Fruit fly (Drosophila melanogaster) whole organism, embryonic: ENCODE measurements around the gene bero.
A peak's percentile ranks its signal among the peaks of the same experiment; 100 is the strongest.

Source experiments
- CG10209 ChIP-seq: fragments of 200-800 bp; sonication (Bioruptor generic); optimal IDR thresholded peaks from 3 replicates; lab custom pipeline; 2017; ENCODE audit warnings: missing biosample characterization, mild to moderate bottlenecking, missing genetic modification characterization, missing genetic modification reagents
- CG11560 ChIP-seq: fragments of 200-800 bp; sonication (Bioruptor generic); IDR thresholded peaks from 3 replicates; pipeline ENCODE4 v1.3.6; 2022; ENCODE audit warnings: missing biosample characterization, missing genetic modification characterization
- CG12104 ChIP-seq: fragments of 200-800 bp; sonication (Bioruptor generic); optimal IDR thresholded peaks from 3 replicates; lab custom pipeline; 2016; ENCODE audit warnings: missing biosample characterization, missing genetic modification characterization
- CG12236 ChIP-seq: fragments of 200-800 bp; sonication (Bioruptor generic); optimal IDR thresholded peaks from 2 replicates; lab custom pipeline; 2016; ENCODE audit warnings: missing biosample characterization, missing genetic modification characterization
- CG14860 ChIP-seq: fragments of 200-800 bp; sonication (Bioruptor generic); IDR thresholded peaks from 3 replicates; pipeline ENCODE4 v1.3.6; 2022; ENCODE audit warnings: missing biosample characterization, missing genetic modification characterization; ENCODE audit not compliant: partially characterized antibody
- CG16779 ChIP-seq: fragments of 200-800 bp; sonication (Bioruptor generic); IDR thresholded peaks from 2 replicates; pipeline ENCODE4 v1.3.6; 2022; ENCODE audit warnings: missing biosample characterization, missing genetic modification characterization
- CG17568 ChIP-seq: fragments of 200-800 bp; sonication (Bioruptor generic); optimal IDR thresholded peaks from 2 replicates; lab custom pipeline; 2018; ENCODE audit warnings: missing biosample characterization, mild to moderate bottlenecking, missing genetic modification characterization, moderate library complexity
- CG17612 ChIP-seq: fragments of 200-800 bp; sonication (Bioruptor generic); IDR thresholded peaks from 2 replicates; pipeline ENCODE4 v1.3.6; 2022; ENCODE audit warnings: missing biosample characterization, missing genetic modification characterization
- CG18619 ChIP-seq: fragments of 200-800 bp; sonication (Bioruptor generic); optimal IDR thresholded peaks from 3 replicates; lab custom pipeline; 2017; ENCODE audit warnings: missing biosample characterization, mild to moderate bottlenecking, missing genetic modification characterization
- CG2116 ChIP-seq: fragments of 200-800 bp; sonication (Bioruptor generic); optimal IDR thresholded peaks from 3 replicates; lab custom pipeline; 2018; ENCODE audit warnings: missing biosample characterization, mild to moderate bottlenecking, missing genetic modification characterization
- CG2120 ChIP-seq: fragments of 200-800 bp; sonication (Bioruptor generic); optimal IDR thresholded peaks from 3 replicates; lab custom pipeline; 2016; ENCODE audit warnings: missing biosample characterization, missing genetic modification characterization
- CG2889 ChIP-seq: fragments of 200-800 bp; sonication (Bioruptor generic); IDR thresholded peaks from 3 replicates; pipeline ENCODE4 v1.3.6; 2022; ENCODE audit warnings: missing biosample characterization, missing genetic modification characterization
- CG4820 ChIP-seq: fragments of 200-800 bp; sonication (Bioruptor generic); optimal IDR thresholded peaks from 3 replicates; lab custom pipeline; 2016; ENCODE audit warnings: missing biosample characterization, missing genetic modification characterization
- CG6272 ChIP-seq: fragments of 200-800 bp; sonication (Bioruptor generic); IDR thresholded peaks from 2 replicates; pipeline ENCODE4 v1.3.6; 2022; ENCODE audit warnings: missing biosample characterization, missing genetic modification characterization
- CG6765 ChIP-seq: fragments of 200-800 bp; sonication (Bioruptor generic); optimal IDR thresholded peaks from 3 replicates; lab custom pipeline; 2017; ENCODE audit warnings: missing biosample characterization, mild to moderate bottlenecking, missing genetic modification characterization
- CG6813 ChIP-seq: fragments of 200-800 bp; sonication (Bioruptor generic); optimal IDR thresholded peaks from 2 replicates; lab custom pipeline; 2017; ENCODE audit warnings: missing biosample characterization, missing genetic modification characterization, mild to moderate bottlenecking, moderate library complexity, missing genetic modification reagents
- CG7786 ChIP-seq: fragments of 200-800 bp; sonication (Bioruptor generic); optimal IDR thresholded peaks from 2 replicates; lab custom pipeline; 2016; ENCODE audit warnings: missing biosample characterization, missing genetic modification characterization
- CG7928 ChIP-seq: fragments of 200-800 bp; sonication (Bioruptor generic); optimal IDR thresholded peaks from 2 replicates; lab custom pipeline; 2017; ENCODE audit warnings: missing biosample characterization, mild to moderate bottlenecking, missing genetic modification characterization
- Chrac-16 ChIP-seq: fragments of 200-800 bp; sonication (Bioruptor generic); optimal IDR thresholded peaks from 3 replicates; lab custom pipeline; 2016; ENCODE audit warnings: missing biosample characterization, missing genetic modification characterization
- Fer1 ChIP-seq: fragments of 200-800 bp; sonication (Bioruptor generic); optimal IDR thresholded peaks from 2 replicates; lab custom pipeline; 2017; ENCODE audit warnings: missing biosample characterization, mild to moderate bottlenecking, missing genetic modification characterization
- H15 ChIP-seq: fragments of 200-800 bp; sonication (Bioruptor generic); IDR thresholded peaks from 3 replicates; pipeline ENCODE4 v1.3.6; 2022; ENCODE audit warnings: missing biosample characterization, missing genetic modification characterization
- Hr78 ChIP-seq, 2 experiments: fragments of 200-800 bp in 1 of 2; fragments of >200 bp in 1 of 2; sonication (Bioruptor generic) in 1 of 2; optimal IDR thresholded peaks; 2 replicates each; lab custom pipeline; 2017 to 2019; ENCODE audit warnings: missing biosample characterization in 2 of 2, missing genetic modification characterization in 2 of 2, mild to moderate bottlenecking in 1 of 2, moderate library complexity in 1 of 2
- Lhr ChIP-seq: fragments of 200-800 bp; sonication (Bioruptor generic); optimal IDR thresholded peaks from 3 replicates; lab custom pipeline; 2017; ENCODE audit warnings: mild to moderate bottlenecking, missing biosample characterization, missing genetic modification reagents, missing genetic modification characterization
- Lim3 ChIP-seq: fragments of 200-800 bp; sonication (Bioruptor generic); IDR thresholded peaks from 2 replicates; pipeline ENCODE4 v1.3.6; 2022; ENCODE audit warnings: missing biosample characterization, missing genetic modification characterization
- Meics ChIP-seq: fragments of 200-800 bp; sonication (Bioruptor generic); optimal IDR thresholded peaks from 2 replicates; lab custom pipeline; 2017; ENCODE audit warnings: missing biosample characterization, mild to moderate bottlenecking, missing genetic modification characterization
- NC2α ChIP-seq: fragments of 200-800 bp; sonication (Bioruptor generic); optimal IDR thresholded peaks from 2 replicates; lab custom pipeline; 2016; ENCODE audit warnings: missing biosample characterization, missing genetic modification characterization
- Opbp ChIP-seq: fragments of 200-800 bp; sonication (Bioruptor generic); IDR thresholded peaks from 3 replicates; pipeline ENCODE4 v1.3.6; 2022; ENCODE audit warnings: missing biosample characterization, missing genetic modification characterization; ENCODE audit not compliant: partially characterized antibody
- Stat92E ChIP-seq, 3 experiments: fragments of >200 bp in 2 of 3; fragments of 200-800 bp in 1 of 3; sonication (Bioruptor generic) in 1 of 3; optimal IDR thresholded peaks; 2 replicates each; lab custom pipeline; 2017 to 2019; ENCODE audit warnings: missing biosample characterization in 3 of 3, missing genetic modification characterization in 3 of 3, mild to moderate bottlenecking in 1 of 3, moderate library complexity in 1 of 3
- az2 ChIP-seq: fragments of 200-800 bp; sonication (Bioruptor generic); optimal IDR thresholded peaks from 3 replicates; lab custom pipeline; 2016; ENCODE audit warnings: missing biosample characterization, missing genetic modification characterization
- corto ChIP-seq: fragments of 200-800 bp; sonication (Bioruptor generic); optimal IDR thresholded peaks from 2 replicates; lab custom pipeline; 2016; ENCODE audit warnings: missing biosample characterization, mild to moderate bottlenecking, missing genetic modification characterization, moderate library complexity
- crc ChIP-seq: fragments of 200-800 bp; sonication (Bioruptor generic); optimal IDR thresholded peaks from 2 replicates; lab custom pipeline; 2016; ENCODE audit warnings: missing biosample characterization, missing genetic modification characterization
- crp ChIP-seq, 2 experiments: fragments of 200-800 bp; sonication (Bioruptor generic); optimal IDR thresholded peaks; 2 replicates in 1 of 2; 3 replicates in 1 of 2; lab custom pipeline; 2017; ENCODE audit warnings: missing biosample characterization in 2 of 2, missing genetic modification characterization in 2 of 2, mild to moderate bottlenecking in 1 of 2, moderate library complexity in 1 of 2
- dimm ChIP-seq: fragments of 200-800 bp; sonication (Bioruptor generic); IDR thresholded peaks from 2 replicates; pipeline ENCODE4 v1.3.6; 2022; ENCODE audit warnings: missing biosample characterization, missing genetic modification characterization
- eve ChIP-seq, 2 experiments: fragments of >200 bp; optimal IDR thresholded peaks; 2 replicates each; lab custom pipeline; 2017; ENCODE audit warnings: missing biosample characterization in 2 of 2, missing genetic modification characterization in 2 of 2
- fd102C ChIP-seq: fragments of 200-800 bp; sonication (Bioruptor generic); optimal IDR thresholded peaks from 2 replicates; lab custom pipeline; 2018; ENCODE audit warnings: missing biosample characterization, mild to moderate bottlenecking, missing genetic modification characterization, moderate library complexity
- hth ChIP-seq: fragments of >200 bp; optimal IDR thresholded peaks from 2 replicates; lab custom pipeline; 2017; ENCODE audit warnings: inconsistent platforms
- ken ChIP-seq: fragments of 200-800 bp; sonication (Bioruptor generic); IDR thresholded peaks from 3 replicates; pipeline ENCODE4 v1.3.6; 2022; ENCODE audit warnings: missing biosample characterization, missing genetic modification characterization
- maf-S ChIP-seq: fragments of 200-800 bp; sonication (Bioruptor generic); optimal IDR thresholded peaks from 2 replicates; lab custom pipeline; 2016; ENCODE audit warnings: missing biosample characterization, missing genetic modification characterization
- pho ChIP-seq: fragments of 200-800 bp; sonication (Bioruptor generic); optimal IDR thresholded peaks from 2 replicates; lab custom pipeline; 2016; ENCODE audit warnings: missing biosample characterization, missing genetic modification characterization
- phol ChIP-seq: fragments of 200-800 bp; sonication (Bioruptor generic); optimal IDR thresholded peaks from 3 replicates; lab custom pipeline; 2018; ENCODE audit warnings: missing biosample characterization, mild to moderate bottlenecking, missing genetic modification characterization, moderate library complexity
- prd ChIP-seq, 3 experiments: fragments of >200 bp in 2 of 3; fragments of 200-800 bp in 1 of 3; sonication (Bioruptor generic) in 1 of 3; optimal IDR thresholded peaks in 2 of 3; IDR thresholded peaks in 1 of 3; 2 replicates in 2 of 3; 3 replicates in 1 of 3; pipeline versions ENCODE4 v1.3.6 to Lab custom; 2017 to 2022; ENCODE audit warnings: missing biosample characterization in 1 of 3, missing genetic modification characterization in 1 of 3
- row ChIP-seq: fragments of 200-800 bp; sonication (Bioruptor generic); IDR thresholded peaks from 3 replicates; pipeline ENCODE4 v1.3.6; 2022; ENCODE audit warnings: missing biosample characterization, missing genetic modification characterization
- seq ChIP-seq: fragments of 200-800 bp; sonication (Bioruptor generic); IDR thresholded peaks from 2 replicates; pipeline ENCODE4 v1.3.6; 2022; ENCODE audit warnings: missing biosample characterization, missing genetic modification characterization
- slp2 ChIP-seq: fragments of 200-800 bp; sonication (Bioruptor generic); optimal IDR thresholded peaks from 2 replicates; lab custom pipeline; 2016; ENCODE audit warnings: missing biosample characterization, missing genetic modification characterization
- tap ChIP-seq: fragments of 200-800 bp; optimal IDR thresholded peaks from 3 replicates; lab custom pipeline; 2019; ENCODE audit warnings: missing biosample characterization, mild to moderate bottlenecking, missing genetic modification characterization, moderate library complexity
- trem ChIP-seq: fragments of 200-800 bp; optimal IDR thresholded peaks from 3 replicates; lab custom pipeline; 2019; ENCODE audit warnings: missing biosample characterization, mild to moderate bottlenecking, missing genetic modification characterization, moderate library complexity
- wek ChIP-seq: fragments of 200-800 bp; sonication (Bioruptor generic); optimal IDR thresholded peaks from 3 replicates; lab custom pipeline; 2018; ENCODE audit warnings: missing biosample characterization, mild to moderate bottlenecking, missing genetic modification characterization, moderate library complexity
- wor ChIP-seq: fragments of 200-800 bp; sonication (Bioruptor generic); IDR thresholded peaks from 2 replicates; pipeline ENCODE4 v1.3.6; 2022; ENCODE audit warnings: missing biosample characterization, missing genetic modification characterization

bero gene

DNA sequence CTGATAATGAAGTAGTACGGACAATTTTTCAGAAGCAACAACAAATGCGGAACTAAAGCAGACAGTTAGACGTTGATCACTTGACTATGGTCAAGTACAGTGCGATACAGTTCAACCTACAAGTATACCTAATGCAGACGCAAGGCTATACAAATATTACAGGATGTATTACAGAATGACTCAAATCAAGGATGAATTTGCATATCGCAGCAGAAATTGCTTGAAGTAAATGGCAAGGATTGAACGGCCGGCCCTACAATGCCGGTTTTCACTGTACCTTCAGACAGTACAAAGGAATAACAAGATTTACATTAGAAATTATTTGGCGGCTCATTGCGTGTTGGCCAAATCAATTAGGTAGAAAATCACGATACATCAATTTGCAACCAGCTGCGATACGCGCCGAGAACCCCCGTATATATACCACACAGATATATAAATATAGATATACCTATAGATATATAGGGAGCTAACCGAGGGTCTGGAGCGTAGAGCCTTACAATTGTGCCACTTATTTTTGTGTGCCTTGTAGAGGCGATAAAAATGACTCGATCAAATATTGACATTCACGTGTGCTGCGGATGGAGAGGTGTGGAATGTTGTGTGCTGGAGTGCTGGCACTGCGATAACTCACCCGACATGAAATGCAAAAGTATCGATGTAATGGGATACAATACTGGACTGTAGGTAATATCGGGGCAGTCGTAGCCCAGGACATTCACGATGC is 23.0 kb downstream of the bero start (continued):
- TF ChIP-seq prd (optimal IDR thresholded peaks at IDR 0.05; lab: Kevin White, UChicago): no peak
- peak; percentile 74 for TF ChIP-seq prd (GFP tag; IDR thresholded peaks at IDR 0.05; lab: Robert Waterston, UW)
- TF ChIP-seq CG17568 (GFP tag; lab: Kevin White, UChicago): no peak
- no peak for TF ChIP-seq Opbp (GFP tag; lab: Robert Waterston, UW)
- no peak for TF ChIP-seq Lim3
- TF ChIP-seq CG7786 (GFP tag; lab: Kevin White, UChicago): peak; percentile 55
- no peak for TF ChIP-seq corto (GFP tag; lab: Kevin White, UChicago)
- TF ChIP-seq CG4820 (GFP tag; lab: Kevin White, UChicago): peak; percentile 26
- no peak for TF ChIP-seq CG2889
- peak; percentile 44 for TF ChIP-seq CG10209 (GFP tag; lab: Kevin White, UChicago)
- no peak for TF ChIP-seq tap
- no peak for TF ChIP-seq dimm (GFP tag; lab: Robert Waterston, UW)
- 0 out of 3 replicates have a peak, but pooled peaks have one; percentile 33 for TF ChIP-seq ken (GFP tag; lab: Robert Waterston, UW)
- TF ChIP-seq CG18619 (GFP tag; lab: Kevin White, UChicago): peak; percentile 40
- TF ChIP-seq maf-S (GFP tag; lab: Kevin White, UChicago): no peak
- no peak for TF ChIP-seq trem
- TF ChIP-seq Meics (GFP tag; lab: Kevin White, UChicago): peak; percentile 73
- TF ChIP-seq Fer1: peak; percentile 51
- peak; percentile 70 for TF ChIP-seq pho
- peak; percentile 27 for TF ChIP-seq phol (tag; lab: Kevin White, UChicago)
- TF ChIP-seq CG2120: peak; percentile 87
- TF ChIP-seq CG11560 (tag; lab: Robert Waterston, UW): peak; percentile 62; the same call in 1 of the 3 replicates
- TF ChIP-seq NC2α (GFP tag; lab: Kevin White, UChicago): no peak
- TF ChIP-seq CG6272: no peak
- no peak for TF ChIP-seq CG2116 (GFP tag; lab: Kevin White, UChicago)
- TF ChIP-seq row (GFP tag; lab: Robert Waterston, UW): peak; percentile 77; the same call in 2 of the 3 replicates
- TF ChIP-seq Stat92E (GFP tag; optimal IDR thresholded peaks at IDR 0.05; lab: Kevin White, UChicago): no peak
- TF ChIP-seq CG16779 (GFP tag; lab: Robert Waterston, UW): peak; percentile 61; the same call in 1 of the 2 replicates
- peak; percentile 19 for TF ChIP-seq wek (GFP tag; lab: Kevin White, UChicago)
- no peak for TF ChIP-seq fd102C
- TF ChIP-seq Hr78 (GFP tag; optimal IDR thresholded peaks at IDR 0.05; lab: Kevin White, UChicago): no peak
- TF ChIP-seq az2 (GFP tag; lab: Kevin White, UChicago): peak; percentile 35
- TF ChIP-seq seq: 0 out of 2 replicates have a peak, but pooled peaks have one; percentile 32
- no peak for TF ChIP-seq Lhr (GFP tag; lab: Kevin White, UChicago)
- peak; percentile 11 for TF ChIP-seq Chrac-16
- TF ChIP-seq CG6765 (GFP tag; lab: Kevin White, UChicago): no peak
- 0 out of 3 replicates have a peak, but pooled peaks have one; percentile 42 for TF ChIP-seq H15
- no peak for TF ChIP-seq CG14860
- TF ChIP-seq crp (GFP tag; optimal IDR thresholded peaks at IDR 0.05; lab: Kevin White, UChicago): no peak
- TF ChIP-seq hth (lab: Kevin White, UChicago): no peak
- TF ChIP-seq CG17612 (GFP tag; lab: Robert Waterston, UW): peak; percentile 30; the same call in 1 of the 2 replicates
- no peak for TF ChIP-seq CG12236 (GFP tag; lab: Kevin White, UChicago)
- TF ChIP-seq slp2 (GFP tag; lab: Kevin White, UChicago): no peak
- TF ChIP-seq wor (GFP tag; lab: Robert Waterston, UW): no peak; the same call in 1 of the 2 replicates
- no peak for TF ChIP-seq crc
- no peak for TF ChIP-seq CG12104
- peak in 1 of 2 experiments; percentile 53 for TF ChIP-seq eve (GFP tag; optimal IDR thresholded peaks at IDR 0.05; lab: Kevin White, UChicago)
- no peak for TF ChIP-seq CG7928 (GFP tag; lab: Kevin White, UChicago)
- TF ChIP-seq CG6813: peak; percentile 23
